Fruit fly (Drosophila melanogaster) whole organism, embryonic: Measurements from ENCODE around the gene CG14326.

Experiments
- B-H2 ChIP-seq: fragments of 200-800 bp; sonication (Bioruptor generic); optimal IDR thresholded peaks from 2 replicates; lab custom pipeline; 2018; ENCODE audit warnings: missing biosample characterization, mild to moderate bottlenecking, missing genetic modification characterization
- Bgb ChIP-seq: fragments of 200-800 bp; sonication (Bioruptor generic); IDR thresholded peaks from 2 replicates; pipeline ENCODE4 v1.3.6; 2022; ENCODE audit warnings: missing biosample characterization, missing genetic modification characterization; ENCODE audit not compliant: partially characterized antibody
- CG10321 ChIP-seq: fragments of 200-800 bp; sonication (Bioruptor generic); IDR thresholded peaks from 2 replicates; pipeline ENCODE4 v1.3.6; 2022; ENCODE audit warnings: missing biosample characterization, missing genetic modification characterization
- CG11696 ChIP-seq: fragments of 200-800 bp; sonication (Bioruptor generic); IDR thresholded peaks from 2 replicates; pipeline ENCODE4 v1.3.6; 2022; ENCODE audit warnings: missing biosample characterization, missing genetic modification characterization
- CG13424 ChIP-seq: fragments of 200-800 bp; sonication (Bioruptor generic); optimal IDR thresholded peaks from 2 replicates; lab custom pipeline; 2019; ENCODE audit warnings: missing biosample characterization, mild to moderate bottlenecking, missing genetic modification characterization, moderate library complexity
- CG15011 ChIP-seq: fragments of 200-800 bp; sonication (Bioruptor generic); optimal IDR thresholded peaks from 3 replicates; lab custom pipeline; 2018; ENCODE audit warnings: missing biosample characterization, mild to moderate bottlenecking, missing genetic modification characterization
- CG15073 ChIP-seq: fragments of 200-800 bp; sonication (Bioruptor generic); optimal IDR thresholded peaks from 2 replicates; lab custom pipeline; 2016; ENCODE audit warnings: missing biosample characterization, missing genetic modification characterization
- CG15601 ChIP-seq: fragments of 200-800 bp; sonication (Bioruptor generic); optimal IDR thresholded peaks from 3 replicates; lab custom pipeline; 2019; ENCODE audit warnings: missing biosample characterization, mild to moderate bottlenecking, missing genetic modification characterization, moderate library complexity
- CG16813 ChIP-seq: fragments of 200-800 bp; sonication (Bioruptor generic); IDR thresholded peaks from 3 replicates; pipeline ENCODE4 v1.3.6; 2022; ENCODE audit warnings: missing biosample characterization, missing genetic modification characterization; ENCODE audit not compliant: partially characterized antibody
- CG18011 ChIP-seq: fragments of 200-800 bp; sonication (Bioruptor generic); optimal IDR thresholded peaks from 2 replicates; lab custom pipeline; 2017; ENCODE audit warnings: missing biosample characterization, missing genetic modification characterization, mild to moderate bottlenecking, moderate library complexity, missing genotype
- CG2116 ChIP-seq: fragments of 200-800 bp; sonication (Bioruptor generic); optimal IDR thresholded peaks from 3 replicates; lab custom pipeline; 2018; ENCODE audit warnings: missing biosample characterization, mild to moderate bottlenecking, missing genetic modification characterization
- CG2120 ChIP-seq: fragments of 200-800 bp; sonication (Bioruptor generic); optimal IDR thresholded peaks from 3 replicates; lab custom pipeline; 2016; ENCODE audit warnings: missing biosample characterization, missing genetic modification characterization
- CG30431 ChIP-seq: fragments of 200-800 bp; sonication (Bioruptor generic); optimal IDR thresholded peaks from 2 replicates; lab custom pipeline; 2017; ENCODE audit warnings: missing biosample characterization, missing genetic modification characterization
- CG31224 ChIP-seq: fragments of 200-800 bp; sonication (Bioruptor generic); IDR thresholded peaks from 2 replicates; pipeline ENCODE4 v1.3.6; 2022; ENCODE audit warnings: missing biosample characterization, missing genetic modification characterization
- CG31365 ChIP-seq: fragments of 200-800 bp; sonication (Bioruptor generic); optimal IDR thresholded peaks from 2 replicates; lab custom pipeline; 2018; ENCODE audit warnings: missing biosample characterization, mild to moderate bottlenecking, missing genetic modification characterization
- CG3281 ChIP-seq: fragments of 200-800 bp; sonication (Bioruptor generic); optimal IDR thresholded peaks from 3 replicates; lab custom pipeline; 2017; ENCODE audit warnings: missing biosample characterization, mild to moderate bottlenecking, missing genetic modification characterization
- CG33213 ChIP-seq: fragments of 200-800 bp; sonication (Bioruptor generic); optimal IDR thresholded peaks from 3 replicates; lab custom pipeline; 2016; ENCODE audit warnings: missing biosample characterization, missing genetic modification characterization
- CG3838 ChIP-seq: fragments of 200-800 bp; sonication (Bioruptor generic); optimal IDR thresholded peaks from 3 replicates; lab custom pipeline; 2016; ENCODE audit warnings: missing biosample characterization, missing genetic modification characterization
- CG4328 ChIP-seq: fragments of 200-800 bp; sonication (Bioruptor generic); optimal IDR thresholded peaks from 3 replicates; lab custom pipeline; 2017; ENCODE audit warnings: missing biosample characterization, missing genetic modification reagents, missing genetic modification characterization
- CG4424 ChIP-seq: fragments of 200-800 bp; sonication (Bioruptor generic); optimal IDR thresholded peaks from 3 replicates; lab custom pipeline; 2016; ENCODE audit warnings: missing biosample characterization, missing genetic modification characterization
- CG8290 ChIP-seq, 3 experiments: fragments of 200-800 bp; sonication (Bioruptor generic); optimal IDR thresholded peaks; 2 replicates each; lab custom pipeline; 2016 to 2019; ENCODE audit warnings: missing biosample characterization in 3 of 3, missing genetic modification characterization in 3 of 3, mild to moderate bottlenecking in 2 of 3, moderate library complexity in 1 of 3
- CG8944 ChIP-seq: fragments of 200-800 bp; sonication (Bioruptor generic); optimal IDR thresholded peaks from 3 replicates; lab custom pipeline; 2016; ENCODE audit warnings: missing biosample characterization, missing genetic modification characterization
- CoRest ChIP-seq: fragments of 200-800 bp; sonication (Bioruptor generic); optimal IDR thresholded peaks from 3 replicates; lab custom pipeline; 2018; ENCODE audit warnings: missing biosample characterization, mild to moderate bottlenecking, missing genetic modification characterization, moderate library complexity
- Doc3 ChIP-seq: fragments of 200-800 bp; sonication (Bioruptor generic); IDR thresholded peaks from 3 replicates; pipeline ENCODE4 v1.3.6; 2022; ENCODE audit warnings: missing biosample characterization, missing genetic modification characterization; ENCODE audit not compliant: partially characterized antibody
- Gsc ChIP-seq: fragments of 200-800 bp; sonication (Bioruptor generic); IDR thresholded peaks from 2 replicates; pipeline ENCODE4 v1.3.6; 2022; ENCODE audit warnings: missing biosample characterization, missing genetic modification characterization
- HmgD ChIP-seq: fragments of 200-800 bp; sonication (Bioruptor generic); optimal IDR thresholded peaks from 3 replicates; lab custom pipeline; 2016; ENCODE audit warnings: missing biosample characterization, missing genetic modification characterization
- Hr78 ChIP-seq, 2 experiments: fragments of 200-800 bp in 1 of 2; fragments of >200 bp in 1 of 2; sonication (Bioruptor generic) in 1 of 2; optimal IDR thresholded peaks; 2 replicates each; lab custom pipeline; 2017 to 2019; ENCODE audit warnings: missing biosample characterization in 2 of 2, missing genetic modification characterization in 2 of 2, mild to moderate bottlenecking in 1 of 2, moderate library complexity in 1 of 2
- Meics ChIP-seq: fragments of 200-800 bp; sonication (Bioruptor generic); optimal IDR thresholded peaks from 2 replicates; lab custom pipeline; 2017; ENCODE audit warnings: missing biosample characterization, mild to moderate bottlenecking, missing genetic modification characterization
- Ssrp ChIP-seq: fragments of 200-800 bp; sonication (Bioruptor generic); optimal IDR thresholded peaks from 2 replicates; lab custom pipeline; 2018; ENCODE audit warnings: missing biosample characterization, mild to moderate bottlenecking, missing genetic modification characterization, moderate library complexity
- YL-1 ChIP-seq: fragments of 200-800 bp; sonication (Bioruptor generic); optimal IDR thresholded peaks from 3 replicates; lab custom pipeline; 2017; ENCODE audit warnings: missing biosample characterization, mild to moderate bottlenecking, missing genetic modification characterization
- aop ChIP-seq: fragments of 200-800 bp; sonication (Bioruptor generic); IDR thresholded peaks from 2 replicates; pipeline ENCODE4 v1.3.6; 2022; ENCODE audit warnings: missing biosample characterization, missing genetic modification characterization
- br ChIP-seq: fragments of >200 bp; optimal IDR thresholded peaks from 2 replicates; lab custom pipeline; 2017
- bsh ChIP-seq, 2 experiments: fragments of 200-800 bp; sonication (Bioruptor generic); optimal IDR thresholded peaks; 2 replicates each; lab custom pipeline; 2017 to 2018; ENCODE audit warnings: mild to moderate bottlenecking in 2 of 2, missing biosample characterization in 2 of 2, missing genetic modification characterization in 2 of 2, moderate library complexity in 1 of 2
- chif ChIP-seq, 2 experiments: fragments of 200-800 bp; sonication (Bioruptor generic); optimal IDR thresholded peaks; 3 replicates each; lab custom pipeline; 2016; ENCODE audit warnings: missing biosample characterization in 2 of 2, missing genetic modification characterization in 2 of 2
- gcm2 ChIP-seq: fragments of 200-800 bp; sonication (Bioruptor generic); optimal IDR thresholded peaks from 2 replicates; lab custom pipeline; 2016; ENCODE audit warnings: missing biosample characterization, missing genetic modification characterization
- ham ChIP-seq: fragments of 200-800 bp; sonication (Bioruptor generic); IDR thresholded peaks from 2 replicates; pipeline ENCODE4 v1.3.6; 2022; ENCODE audit warnings: missing biosample characterization, missing genetic modification characterization
- hbn ChIP-seq: fragments of 200-800 bp; sonication (Bioruptor generic); IDR thresholded peaks from 2 replicates; pipeline ENCODE4 v1.3.6; 2022; ENCODE audit warnings: missing biosample characterization, missing genetic modification characterization; ENCODE audit not compliant: partially characterized antibody
- jumu ChIP-seq: fragments of 200-800 bp; sonication (Bioruptor generic); optimal IDR thresholded peaks from 3 replicates; lab custom pipeline; 2016; ENCODE audit warnings: missing biosample characterization, missing genetic modification characterization
- kni ChIP-seq: fragments of 200-800 bp; sonication (Bioruptor generic); optimal IDR thresholded peaks from 3 replicates; lab custom pipeline; 2017; ENCODE audit warnings: mild to moderate bottlenecking, missing biosample characterization, missing genetic modification reagents, missing genetic modification characterization
- lola ChIP-seq, 3 experiments: fragments of >200 bp in 2 of 3; fragments of 200-800 bp in 1 of 3; sonication (Bioruptor generic) in 1 of 3; optimal IDR thresholded peaks; 2 replicates each; lab custom pipeline; 2017 to 2019; ENCODE audit warnings: missing biosample characterization in 3 of 3, missing genetic modification characterization in 3 of 3, mild to moderate bottlenecking in 1 of 3, moderate library complexity in 1 of 3
- nerfin-1 ChIP-seq: fragments of 200-800 bp; sonication (Bioruptor generic); optimal IDR thresholded peaks from 3 replicates; lab custom pipeline; 2019; ENCODE audit warnings: missing biosample characterization, mild to moderate bottlenecking, missing genetic modification characterization, moderate library complexity
- ro ChIP-seq: fragments of 200-800 bp; sonication (Bioruptor generic); IDR thresholded peaks from 2 replicates; pipeline ENCODE4 v1.3.6; 2022; ENCODE audit warnings: missing biosample characterization, missing genetic modification characterization
- schlank ChIP-seq: fragments of 200-800 bp; sonication (Bioruptor generic); optimal IDR thresholded peaks from 2 replicates; lab custom pipeline; 2018; ENCODE audit warnings: missing biosample characterization, mild to moderate bottlenecking, missing genetic modification characterization
- sima ChIP-seq: fragments of 200-800 bp; sonication (Bioruptor generic); optimal IDR thresholded peaks from 2 replicates; lab custom pipeline; 2016; ENCODE audit warnings: missing biosample characterization, missing genetic modification characterization
- sna ChIP-seq: fragments of 200-800 bp; sonication (Bioruptor generic); IDR thresholded peaks from 2 replicates; pipeline ENCODE4 v1.3.6; 2022; ENCODE audit warnings: missing biosample characterization, missing genetic modification characterization; ENCODE audit not compliant: partially characterized antibody
- stwl ChIP-seq: fragments of 200-800 bp; sonication (Bioruptor generic); optimal IDR thresholded peaks from 3 replicates; lab custom pipeline; 2018; ENCODE audit warnings: missing biosample characterization, mild to moderate bottlenecking, missing genetic modification characterization, moderate library complexity
- tna ChIP-seq: fragments of 200-800 bp; sonication (Bioruptor generic); IDR thresholded peaks from 2 replicates; pipeline ENCODE4 v1.3.6; 2022; ENCODE audit warnings: missing biosample characterization, missing genetic modification characterization; ENCODE audit not compliant: partially characterized antibody

CG14326 gene

DNA sequence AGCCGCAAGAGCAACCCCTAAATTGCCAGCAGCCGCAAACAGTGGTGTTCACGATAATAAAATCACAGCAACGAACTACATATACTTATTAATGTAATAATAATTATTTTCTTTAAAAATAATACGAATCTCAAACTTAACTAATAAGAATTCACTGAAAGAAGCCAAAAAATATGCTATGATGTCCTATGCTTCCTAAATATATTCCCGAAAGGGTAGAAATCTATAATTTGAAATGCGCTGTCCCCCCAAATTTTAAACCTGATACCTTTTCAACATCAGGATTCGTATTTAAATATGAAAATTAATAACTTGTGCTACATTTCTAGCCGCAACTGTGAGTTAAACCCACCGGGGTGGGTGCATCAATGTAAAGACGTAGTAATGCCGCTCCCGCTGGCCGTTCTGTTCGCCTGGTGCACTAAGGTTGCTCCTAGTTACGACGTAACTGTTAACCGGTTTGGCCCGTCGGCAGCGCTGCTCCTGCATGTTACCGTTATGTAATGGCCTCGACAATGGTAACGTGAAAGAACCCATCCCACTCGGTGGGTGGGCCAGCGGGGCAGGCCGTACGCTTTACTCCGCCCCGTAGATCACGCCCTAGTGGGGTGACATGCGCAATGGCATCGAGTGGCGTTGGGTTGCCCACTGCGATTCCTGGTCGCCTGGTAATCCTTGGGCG lies 14.6 kb upstream of the CG14326 start:
- TF ChIP-seq aop (GFP tag; lab: Robert Waterston, UW) (no peak), CG33213 (peak; percentile 19), nerfin-1 (tag; lab: Kevin White, UChicago) (peak; percentile 47), CG15073 (GFP tag; lab: Kevin White, UChicago) (peak; percentile 45), CG16813 (0 out of 3 replicates have a peak, but pooled peaks have one; percentile 16), kni (GFP tag; lab: Kevin White, UChicago) (peak; percentile 95), gcm2 (peak; percentile 29), Meics (GFP tag; lab: Kevin White, UChicago) (peak; percentile 90), hbn (GFP tag; lab: Robert Waterston, UW) (no peak), Doc3 (no peak), Hr78 (GFP tag; optimal IDR thresholded peaks at IDR 0.05; lab: Kevin White, UChicago) (no peak), bsh (GFP tag; optimal IDR thresholded peaks at IDR 0.05; lab: Kevin White, UChicago) (peak in 1 of 2 experiments; percentile 84), sna (GFP tag; lab: Robert Waterston, UW) (peak; percentile 41; the same call in 1 of the 2 replicates), CG13424 (tag; lab: Kevin White, UChicago) (peak; percentile 91), stwl (tag; lab: Kevin White, UChicago) (peak; percentile 11), br (lab: Kevin White, UChicago) (no peak), ham (no peak), CG8944 (GFP tag; lab: Kevin White, UChicago) (peak; percentile 29), CG4424 (GFP tag; lab: Kevin White, UChicago) (peak; percentile 82), CoRest (tag; lab: Kevin White, UChicago) (peak; percentile 91), HmgD (GFP tag; lab: Kevin White, UChicago) (peak; percentile 7), Ssrp (peak; percentile 88), chif (GFP tag; optimal IDR thresholded peaks at IDR 0.05; lab: Kevin White, UChicago) (peak; percentile 12 to 56), CG4328 (GFP tag; lab: Kevin White, UChicago) (peak; percentile 51), CG3281 (GFP tag; lab: Kevin White, UChicago) (peak; percentile 84), CG11696 (GFP tag; lab: Robert Waterston, UW) (peak; percentile 97), schlank (tag; lab: Kevin White, UChicago) (peak; percentile 47), Gsc (GFP tag; lab: Robert Waterston, UW) (no peak), CG2120 (GFP tag; lab: Kevin White, UChicago) (peak; percentile 59), CG15011 (GFP tag; lab: Kevin White, UChicago) (peak; percentile 71), CG3838 (no peak), sima (GFP tag; lab: Kevin White, UChicago) (no peak), B-H2 (GFP tag; lab: Kevin White, UChicago) (peak; percentile 9), CG18011 (GFP tag; lab: Kevin White, UChicago) (no peak), CG31365 (tag; lab: Kevin White, UChicago) (peak; percentile 22), CG15601 (tag; lab: Kevin White, UChicago) (peak; percentile 82), tna (GFP tag; lab: Robert Waterston, UW) (no peak), CG2116 (peak; percentile 61), CG30431 (peak; percentile 83), Bgb (GFP tag; lab: Robert Waterston, UW) (peak; percentile 55; the same call in 1 of the 2 replicates), CG10321 (GFP tag; lab: Robert Waterston, UW) (no peak), YL-1 (GFP tag; lab: Kevin White, UChicago) (peak; percentile 69), CG8290 (GFP tag; optimal IDR thresholded peaks at IDR 0.05; lab: Kevin White, UChicago) (peak; percentile 70), CG8290 (tag; optimal IDR thresholded peaks at IDR 0.05; lab: Kevin White, UChicago) (peak in 1 of 2 experiments; percentile 53), lola (GFP tag; optimal IDR thresholded peaks at IDR 0.05; lab: Kevin White, UChicago) (peak in 1 of 3 experiments; percentile 93), jumu (GFP tag; lab: Kevin White, UChicago) (no peak), ro (GFP tag; lab: Robert Waterston, UW) (peak; percentile 34; the same call in 1 of the 2 replicates), CG31224 (GFP tag; lab: Robert Waterston, UW) (peak; percentile 98)
